Fruit fly (Drosophila melanogaster) whole organism: Measurements from ENCODE around the gene Ser7.

Experiments used
- CG8478 ChIP-seq: fragments of >200 bp; optimal IDR thresholded peaks from 2 replicates; lab custom pipeline; 2018; ENCODE audit warnings: inconsistent platforms
- Dll ChIP-seq: fragments of >200 bp; optimal IDR thresholded peaks from 2 replicates; lab custom pipeline; 2017
- EcR ChIP-seq, 2 experiments: fragments of >200 bp; optimal IDR thresholded peaks; 2 replicates each; lab custom pipeline; 2017; ENCODE audit warnings: missing biosample characterization in 2 of 2, missing genetic modification characterization in 2 of 2, missing genetic modification reagents in 2 of 2
- pan ChIP-seq: fragments of >200 bp; optimal IDR thresholded peaks from 2 replicates; lab custom pipeline; 2017
- psq ChIP-seq: fragments of >200 bp; optimal IDR thresholded peaks from 2 replicates; lab custom pipeline; 2017

dm6 chrX:9833028-9833427 lies 32.0 kb upstream of the Ser7 start:
- TF ChIP-seq psq (lab: Kevin White, UChicago) (no peak), CG8478 (no peak), pan (lab: Kevin White, UChicago) (no peak), EcR (GFP tag; optimal IDR thresholded peaks at IDR 0.05; lab: Kevin White, UChicago) (no peak), Dll (lab: Kevin White, UChicago) (no peak)
